Worm (Caenorhabditis elegans): ENCODE measurements around the gene gtf-2A2.
A peak's percentile ranks its signal among the peaks of the same experiment; 100 is the strongest.

gtf-2A2 gene

DNA sequence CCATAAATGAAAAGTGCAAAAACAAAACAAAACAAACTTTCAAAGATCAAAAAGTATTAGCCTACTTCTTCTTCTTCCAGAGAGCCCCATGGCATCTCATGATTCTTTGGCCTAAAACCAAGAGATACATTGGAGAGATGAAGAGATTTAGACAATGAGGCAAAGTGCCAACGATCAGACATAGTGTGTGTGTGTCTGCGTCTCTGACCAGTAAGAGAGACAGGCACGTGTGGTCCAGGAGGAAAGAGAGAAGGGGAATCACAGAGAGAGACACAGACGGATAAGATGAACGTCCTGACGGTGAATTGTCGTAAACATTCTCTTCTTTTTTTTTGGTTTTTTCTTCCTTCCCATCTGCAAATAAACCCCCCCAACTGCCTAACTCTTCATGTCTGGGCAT lies 41.1 kb upstream of the gtf-2A2 start:
- TF ChIP-seq alr-1 (tag; optimal IDR thresholded peaks at IDR 0.05; ENCODE audit: borderline replicate concordance) (no peak), ces-1 (GFP tag; optimal IDR thresholded peaks at IDR 0.05) (no peak), hlh-4 (tag; optimal IDR thresholded peaks at IDR 0.05) (no peak), unc-30 (tag; optimal IDR thresholded peaks at IDR 0.05) (no peak), pax-3 (tag; optimal IDR thresholded peaks at IDR 0.05) (peak; percentile 80), nhr-71 (tag; optimal IDR thresholded peaks at IDR 0.05) (peak; percentile 99), mep-1 (tag; optimal IDR thresholded peaks at IDR 0.05) (peak; percentile 93), hlh-17 (GFP tag; optimal IDR thresholded peaks at IDR 0.05; ENCODE audit: borderline replicate concordance) (no peak), unc-98 (GFP tag; IDR thresholded peaks at IDR 0.05) (peak; percentile 58; the same call in 1 of the 2 replicates), pqm-1 (tag; optimal IDR thresholded peaks at IDR 0.05) (no peak), lin-13 (GFP tag; optimal IDR thresholded peaks at IDR 0.05) (peak; percentile 88), lin-39 (tag; optimal IDR thresholded peaks at IDR 0.05) (peak; percentile 75), elt-2 (tag; optimal IDR thresholded peaks at IDR 0.05) (peak; percentile 48), nhr-11 (tag; optimal IDR thresholded peaks at IDR 0.05) (peak; percentile 89), skn-1 (tag; optimal IDR thresholded peaks at IDR 0.05) (peak; percentile 74), nhr-77 (tag; optimal IDR thresholded peaks at IDR 0.05) (peak; percentile 93), nhr-237 (tag; optimal IDR thresholded peaks at IDR 0.05) (peak; percentile 85), nhr-47 (tag; optimal IDR thresholded peaks at IDR 0.05) (peak; percentile 95), fkh-10 (GFP tag; optimal IDR thresholded peaks at IDR 0.05) (peak; percentile 89), elt-3 (tag; optimal IDR thresholded peaks at IDR 0.05) (peak in 3 of 6 experiments; percentile 6 to 81 (median 74)), blmp-1 (tag; optimal IDR thresholded peaks at IDR 0.05) (peak; percentile 68), fkh-4 (tag; optimal IDR thresholded peaks at IDR 0.05; ENCODE audit: borderline replicate concordance) (peak; percentile 30), nhr-90 (tag; optimal IDR thresholded peaks at IDR 0.05; ENCODE audit: poor library complexity) (peak; percentile 83), zag-1 (tag; optimal IDR thresholded peaks at IDR 0.05) (peak; percentile 80), sup-37 (GFP tag; optimal IDR thresholded peaks at IDR 0.05) (peak; percentile 49), egl-13 (tag; optimal IDR thresholded peaks at IDR 0.05) (peak; percentile 87), dpl-1 (GFP tag; optimal IDR thresholded peaks at IDR 0.05) (peak; percentile 72 to 78 (median 73)), irx-1 (tag; optimal IDR thresholded peaks at IDR 0.05) (peak; percentile 85), nhr-84 (tag; optimal IDR thresholded peaks at IDR 0.05) (no peak), lsy-2 (tag; optimal IDR thresholded peaks at IDR 0.05) (peak; percentile 93 to 96), unc-86 (tag; optimal IDR thresholded peaks at IDR 0.05) (peak; percentile 91), ama-1 (optimal IDR thresholded peaks at IDR 0.05) (peak; percentile 15), ceh-63 (GFP tag; optimal IDR thresholded peaks at IDR 0.05) (no peak), egl-27 (tag; optimal IDR thresholded peaks at IDR 0.05) (peak; percentile 89 to 93), nhr-76 (tag; optimal IDR thresholded peaks at IDR 0.05) (no peak), snpc-4 (tag; optimal IDR thresholded peaks at IDR 0.05) (peak; percentile 65), F16B12.6 (tag; optimal IDR thresholded peaks at IDR 0.05) (peak; percentile 57), ceh-82 (tag; optimal IDR thresholded peaks at IDR 0.05) (peak; percentile 88 to 96 (median 95)), unc-62 (GFP tag; optimal IDR thresholded peaks at IDR 0.05) (no peak), C16A3.4 (tag; optimal IDR thresholded peaks at IDR 0.05) (peak; percentile 91), nhr-12 (tag; optimal IDR thresholded peaks at IDR 0.05) (no peak), nhr-28 (tag; optimal IDR thresholded peaks at IDR 0.05) (no peak), vab-15 (tag; optimal IDR thresholded peaks at IDR 0.05) (peak; percentile 66), ceh-90 (tag; optimal IDR thresholded peaks at IDR 0.05) (no peak), dsc-1 (tag; optimal IDR thresholded peaks at IDR 0.05) (peak; percentile 88), xbp-1 (tag; optimal IDR thresholded peaks at IDR 0.05) (peak; percentile 86), tlp-1 (tag; optimal IDR thresholded peaks at IDR 0.05) (no peak), hpl-2 (GFP tag; optimal IDR thresholded peaks at IDR 0.05) (no peak), fos-1 (tag; optimal IDR thresholded peaks at IDR 0.05) (peak; percentile 85), rnt-1 (tag; optimal IDR thresholded peaks at IDR 0.05) (peak; percentile 94), lir-3 (tag; optimal IDR thresholded peaks at IDR 0.05; ENCODE audit: poor library complexity) (peak; percentile 91), Y116A8C.19 (tag; optimal IDR thresholded peaks at IDR 0.05; ENCODE audit: borderline replicate concordance) (no peak), lin-14 (GFP tag; optimal IDR thresholded peaks at IDR 0.05) (peak; percentile 100)

Measured in whole organism, L1 larva.